Worm (Caenorhabditis elegans): ENCODE measurements around the gene H20J04.7.

H20J04.7 gene

DNA sequence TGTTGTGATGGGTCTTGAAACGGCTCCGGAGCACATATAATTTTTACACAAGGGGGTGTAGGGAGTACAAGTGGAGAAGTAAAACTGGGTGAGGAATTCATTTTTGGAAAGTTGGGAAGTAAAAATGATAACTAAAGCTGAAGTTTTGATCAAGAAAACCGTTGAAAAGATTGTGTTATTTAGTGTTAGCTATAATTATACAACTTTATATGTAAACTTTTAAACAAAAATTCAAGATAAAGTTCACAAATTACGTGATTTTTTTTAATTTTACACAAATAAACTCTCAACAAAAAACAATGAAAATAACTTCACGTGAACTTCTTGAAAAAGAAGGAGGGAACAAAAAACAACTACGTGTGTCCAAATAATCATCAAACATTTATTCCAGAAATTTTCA, at the start of gene H20J04.7, which contains the start of gene H20J04.1:
H20J04.7 (minus strand) TSS at position 101 of the 400 bp plus-strand sequence.
H20J04.1 (plus strand) TSS at position 397 of the 400 bp plus-strand sequence.
- TF ChIP-seq unc-120 (tag; optimal IDR thresholded peaks at IDR 0.05; ENCODE audit: poor library complexity, severe bottlenecking): no peak
- no peak for TF ChIP-seq zip-8 (tag; optimal IDR thresholded peaks at IDR 0.05)
- TF ChIP-seq lin-32 (GFP tag; optimal IDR thresholded peaks at IDR 0.05): no peak

DNA sequence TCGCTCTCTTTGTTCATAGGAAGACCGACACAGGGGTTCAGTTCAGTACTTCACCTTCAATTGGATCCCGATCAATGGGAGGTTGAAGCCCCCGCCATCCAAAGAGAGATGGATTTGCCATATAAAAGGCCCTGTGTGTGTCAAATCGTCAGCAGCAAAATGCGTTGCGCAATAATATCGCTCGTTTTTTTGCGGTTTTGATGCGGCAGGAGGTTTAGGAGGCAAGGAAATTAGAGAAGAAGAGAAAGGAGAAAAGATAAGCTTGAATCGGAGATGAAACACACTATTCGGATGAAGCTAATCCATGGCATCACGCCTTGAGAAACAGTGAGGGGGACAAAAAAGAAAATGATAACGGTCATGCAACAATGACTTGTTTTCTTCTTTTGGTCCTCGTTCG, 39.3 kb upstream of the H20J04.7 start:
- TF ChIP-seq zip-8 (tag; optimal IDR thresholded peaks at IDR 0.05): peak; percentile 69
- TF ChIP-seq bed-3 (GFP tag; optimal IDR thresholded peaks at IDR 0.05): no peak
- peak; percentile 15 for TF ChIP-seq ham-2 (GFP tag; optimal IDR thresholded peaks at IDR 0.05)

DNA sequence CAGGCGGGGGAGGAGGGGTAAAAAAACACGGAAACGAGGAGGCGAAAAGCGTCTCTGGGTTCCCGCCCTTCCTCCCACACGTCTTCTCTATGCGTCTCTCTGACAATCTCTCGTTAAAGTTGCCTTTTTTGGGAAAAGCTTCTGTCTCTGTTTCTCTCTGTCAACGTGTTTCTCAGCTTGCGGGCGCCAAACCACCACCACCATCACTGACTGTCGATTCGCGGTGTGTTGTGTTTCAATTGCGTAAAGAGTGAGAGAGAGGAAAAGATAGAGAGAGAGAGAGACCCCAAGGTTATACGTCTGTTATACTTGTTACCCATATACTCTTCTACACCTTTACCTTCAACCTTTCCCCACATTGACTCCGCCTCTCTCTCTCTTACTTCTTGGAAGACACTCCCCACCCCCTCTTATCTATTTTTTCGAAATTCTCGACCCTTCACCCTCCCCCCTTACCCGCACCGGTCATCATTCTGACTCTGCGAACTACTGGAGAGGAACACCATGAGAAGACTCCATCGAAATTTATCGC, 37.5 kb upstream of the H20J04.7 start, which contains the start of gene mlt-7:
mlt-7 (plus strand) TSS at position 482 of the 532 bp plus-strand sequence.
- TF ChIP-seq nhr-28 (tag; optimal IDR thresholded peaks at IDR 0.05): no peak

DNA sequence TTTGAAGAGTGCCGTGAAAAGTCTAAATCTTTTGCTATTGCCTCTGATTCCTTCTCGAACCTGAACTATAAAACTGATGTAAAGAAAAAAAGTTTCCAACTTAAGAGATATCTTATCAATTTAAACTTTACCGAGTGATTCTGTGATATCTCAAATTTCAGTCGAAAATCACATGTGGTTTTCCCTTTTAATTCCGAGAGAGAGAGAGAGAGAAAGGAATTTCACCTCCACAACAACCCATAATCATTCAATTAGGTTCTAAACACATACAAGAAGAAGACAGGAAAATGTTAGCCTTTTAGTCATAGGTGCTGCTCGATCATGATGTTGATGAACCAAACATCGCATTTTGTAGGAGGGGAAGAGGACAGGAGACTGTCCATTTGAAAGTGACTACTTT, 36.0 kb upstream of the H20J04.7 start:
- TF ChIP-seq ham-2 (GFP tag; optimal IDR thresholded peaks at IDR 0.05) (no peak), bed-3 (GFP tag; optimal IDR thresholded peaks at IDR 0.05) (no peak), unc-39 (tag; optimal IDR thresholded peaks at IDR 0.05) (no peak), nhr-28 (tag; optimal IDR thresholded peaks at IDR 0.05) (no peak), elt-1 (tag; optimal IDR thresholded peaks at IDR 0.05; ENCODE audit: borderline replicate concordance, insufficient read depth) (no peak), lin-32 (GFP tag; optimal IDR thresholded peaks at IDR 0.05) (no peak), sptf-1 (tag; optimal IDR thresholded peaks at IDR 0.05) (no peak), lin-13 (tag; optimal IDR thresholded peaks at IDR 0.05) (no peak), flh-1 (GFP tag; optimal IDR thresholded peaks at IDR 0.05) (no peak), unc-62 (GFP tag; optimal IDR thresholded peaks at IDR 0.05) (no peak), nhr-76 (tag; optimal IDR thresholded peaks at IDR 0.05) (no peak), blmp-1 (tag; optimal IDR thresholded peaks at IDR 0.05) (no peak), unc-120 (tag; optimal IDR thresholded peaks at IDR 0.05; ENCODE audit: poor library complexity, severe bottlenecking) (no peak)

DNA sequence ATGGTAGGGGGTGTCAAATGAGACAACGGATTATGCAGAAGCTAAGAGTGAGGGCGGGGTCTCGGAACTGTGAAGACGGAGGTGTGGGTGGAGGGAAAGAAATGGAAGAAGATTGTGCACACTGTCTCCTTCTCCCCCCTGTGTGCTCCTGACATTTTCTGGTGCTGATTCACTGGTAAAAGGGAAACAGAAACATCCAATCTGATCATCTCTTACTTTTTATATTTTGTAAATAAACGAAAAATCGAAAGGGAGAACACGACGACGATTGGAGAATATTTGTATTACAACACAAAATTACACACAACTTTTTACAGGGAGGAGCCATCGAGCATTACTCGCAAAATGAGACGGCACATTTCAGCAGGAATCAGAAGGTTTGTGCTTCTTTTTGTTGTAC, 28.2 kb upstream of the H20J04.7 start, which contains the start of gene fkh-6:
fkh-6 (minus strand) TSS at position 101 of the 400 bp plus-strand sequence.
- TF ChIP-seq ham-2 (GFP tag; optimal IDR thresholded peaks at IDR 0.05) (no peak), M03D4.4 (tag; optimal IDR thresholded peaks at IDR 0.05) (no peak), nhr-76 (tag; optimal IDR thresholded peaks at IDR 0.05) (no peak), elt-1 (tag; optimal IDR thresholded peaks at IDR 0.05; ENCODE audit: borderline replicate concordance, insufficient read depth) (no peak), unc-39 (tag; optimal IDR thresholded peaks at IDR 0.05) (no peak), nhr-28 (tag; optimal IDR thresholded peaks at IDR 0.05) (no peak)

DNA sequence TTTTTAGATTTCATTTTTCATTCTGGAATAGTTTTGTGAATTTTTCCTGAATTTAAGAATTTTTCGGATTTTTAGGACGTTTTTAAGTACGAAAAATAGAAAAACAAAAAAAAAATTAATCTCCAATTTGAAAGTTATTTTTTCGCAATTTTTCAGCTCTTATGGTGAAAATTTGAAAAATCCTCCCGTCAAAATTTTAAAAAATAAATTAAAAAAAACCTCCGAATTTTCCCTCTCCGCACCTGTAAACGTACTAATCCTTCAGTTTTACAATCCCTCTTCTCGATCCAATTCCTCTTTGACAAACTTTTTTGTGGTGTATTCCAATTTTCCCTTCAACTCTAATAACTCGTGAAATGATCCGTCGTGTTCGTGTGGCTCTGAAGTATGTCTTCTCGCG, 23.1 kb upstream of the H20J04.7 start, which contains the start of gene B0286.1:
B0286.1 (plus strand) TSS at position 301 of the 400 bp plus-strand sequence.
- TF ChIP-seq elt-3 (tag; optimal IDR thresholded peaks at IDR 0.05) (no peak), mls-2 (tag; optimal IDR thresholded peaks at IDR 0.05) (no peak), sptf-1 (tag; optimal IDR thresholded peaks at IDR 0.05) (no peak), lsy-2 (tag; optimal IDR thresholded peaks at IDR 0.05) (no peak), elt-1 (tag; optimal IDR thresholded peaks at IDR 0.05; ENCODE audit: borderline replicate concordance, insufficient read depth) (no peak), blmp-1 (tag; optimal IDR thresholded peaks at IDR 0.05) (no peak), unc-39 (tag; optimal IDR thresholded peaks at IDR 0.05) (no peak), ces-1 (GFP tag; optimal IDR thresholded peaks at IDR 0.05) (no peak), lin-13 (tag; optimal IDR thresholded peaks at IDR 0.05) (no peak), nhr-76 (tag; optimal IDR thresholded peaks at IDR 0.05) (no peak), nhr-237 (tag; optimal IDR thresholded peaks at IDR 0.05) (no peak)

DNA sequence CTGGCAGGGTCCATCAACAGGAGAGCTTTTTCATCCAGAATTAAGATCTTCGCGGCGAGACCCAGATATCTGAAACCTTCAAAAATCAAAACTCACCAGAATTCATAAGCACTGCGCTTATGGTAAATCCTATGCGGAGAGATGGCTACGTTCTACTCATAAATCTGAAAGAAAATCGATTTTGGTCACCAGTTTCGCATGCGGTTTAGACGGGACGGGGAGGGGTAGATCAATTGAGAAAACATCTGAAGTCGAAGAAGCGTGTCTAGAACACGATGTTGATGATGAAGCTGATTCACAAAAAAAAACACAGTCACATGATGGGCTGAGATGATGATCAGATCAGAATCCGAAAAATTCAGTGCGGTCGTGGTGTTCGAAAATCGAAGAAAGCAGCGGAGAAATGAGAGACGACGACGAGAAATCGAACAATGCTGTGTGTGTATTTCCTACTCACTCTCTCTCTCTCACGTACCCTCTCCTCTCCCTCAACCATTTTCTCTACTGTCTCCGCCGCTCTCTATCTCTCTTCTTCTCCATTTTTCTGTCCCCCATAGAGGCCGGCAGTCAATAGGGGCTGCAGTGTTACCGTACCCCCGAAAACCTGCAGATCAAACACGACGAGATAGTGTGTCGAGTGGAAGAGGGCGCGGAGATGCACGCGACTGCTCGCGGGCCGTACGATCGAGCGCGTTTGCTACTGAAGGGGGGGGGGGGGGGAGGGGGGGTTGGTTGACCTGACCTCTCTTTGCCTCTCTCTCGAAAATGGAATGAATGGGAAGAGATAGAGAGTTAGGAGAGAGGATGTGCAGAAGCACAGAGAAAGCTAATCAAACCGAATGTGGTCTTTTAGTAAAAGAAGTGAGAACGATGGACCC, 21.4 kb upstream of the H20J04.7 start, which contains the start of gene ntl-2:
ntl-2 (minus strand) TSS at position 171 of the 878 bp plus-strand sequence.
- TF ChIP-seq unc-39 (tag; optimal IDR thresholded peaks at IDR 0.05) (peak; percentile 10), snpc-4 (tag; optimal IDR thresholded peaks at IDR 0.05) (no peak), lin-13 (tag; optimal IDR thresholded peaks at IDR 0.05) (peak; percentile 95), mls-2 (tag; optimal IDR thresholded peaks at IDR 0.05) (peak; percentile 95), ceh-83 (GFP tag; optimal IDR thresholded peaks at IDR 0.05) (peak; percentile 62), ces-1 (GFP tag; optimal IDR thresholded peaks at IDR 0.05) (peak; percentile 85), nhr-12 (tag; optimal IDR thresholded peaks at IDR 0.05) (no peak), drap-1 (GFP tag; optimal IDR thresholded peaks at IDR 0.05) (peak; percentile 93), unc-120 (tag; optimal IDR thresholded peaks at IDR 0.05; ENCODE audit: poor library complexity, severe bottlenecking) (peak; percentile 88), pha-4 (tag; optimal IDR thresholded peaks at IDR 0.05) (peak; percentile 95), nhr-2 (tag; optimal IDR thresholded peaks at IDR 0.05) (peak; percentile 26), nhr-76 (tag; optimal IDR thresholded peaks at IDR 0.05) (no peak), elt-3 (tag; optimal IDR thresholded peaks at IDR 0.05) (peak; percentile 77), bed-3 (GFP tag; optimal IDR thresholded peaks at IDR 0.05) (peak; percentile 49), mep-1 (tag; optimal IDR thresholded peaks at IDR 0.05) (peak; percentile 75), cnd-1 (tag; optimal IDR thresholded peaks at IDR 0.05) (peak; percentile 88), hlh-1 (tag; optimal IDR thresholded peaks at IDR 0.05) (peak; percentile 78), ztf-11 (tag; optimal IDR thresholded peaks at IDR 0.05) (peak; percentile 74), elt-1 (tag; optimal IDR thresholded peaks at IDR 0.05; ENCODE audit: borderline replicate concordance, insufficient read depth) (no peak), mab-5 (tag; optimal IDR thresholded peaks at IDR 0.05) (peak; percentile 53), lin-32 (GFP tag; optimal IDR thresholded peaks at IDR 0.05) (peak; percentile 12), lsy-2 (tag; optimal IDR thresholded peaks at IDR 0.05) (peak; percentile 97), ceh-39 (tag; optimal IDR thresholded peaks at IDR 0.05) (peak; percentile 94), nhr-237 (tag; optimal IDR thresholded peaks at IDR 0.05) (peak; percentile 91)

Data from whole organism, mixed stage, embryonic.